Worm (Caenorhabditis elegans): ENCODE measurements around the gene try-13.

The try-13 gene

ce11 chrV:7414909-7415308 lies 25.0 kb upstream of the try-13 start, which contains the start of gene F18E3.12:
TSS of gene F18E3.12 (plus strand) at chrV:7414985.
- no peak for TF ChIP-seq unc-42 (tag; optimal IDR thresholded peaks at IDR 0.05)

DNA sequence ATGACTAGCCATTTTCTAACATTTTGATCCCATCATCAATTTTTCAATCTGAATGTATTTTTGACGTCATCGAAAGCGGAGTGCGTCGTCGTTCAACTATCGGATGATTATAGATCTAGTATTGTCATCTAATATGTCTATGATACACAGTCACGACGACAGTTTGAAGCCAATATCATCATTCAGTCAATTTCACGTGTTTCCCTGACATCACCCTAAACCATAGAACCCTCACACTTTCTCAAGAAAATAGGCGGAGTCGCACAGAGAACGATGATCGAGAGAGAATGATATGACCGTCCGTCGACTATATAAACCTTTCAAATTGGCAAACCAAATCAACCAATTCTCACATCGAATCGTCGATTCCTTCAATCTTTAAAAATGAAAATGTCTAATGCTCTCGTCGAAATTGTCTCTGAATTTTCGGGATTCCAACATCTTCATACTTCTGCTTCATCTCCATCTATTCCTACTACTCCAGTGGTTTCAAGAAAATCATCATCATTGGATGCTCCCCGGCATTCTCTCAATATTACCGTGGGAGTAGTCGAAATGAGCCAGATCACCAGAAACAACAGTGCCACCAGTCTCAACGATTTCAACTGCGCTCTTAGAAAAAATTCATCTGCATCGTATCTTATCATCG lies 24.0 kb upstream of the try-13 start, which contains the start of gene F18E3.13:
F18E3.13 (plus strand) TSS at position 385 of the 649 bp plus-strand sequence.
- TF ChIP-seq unc-42 (tag; optimal IDR thresholded peaks at IDR 0.05): no peak
- TF ChIP-seq nhr-11 (tag; optimal IDR thresholded peaks at IDR 0.05): no peak
- no peak for TF ChIP-seq hlh-13 (GFP tag; optimal IDR thresholded peaks at IDR 0.05)
- no peak for TF ChIP-seq ceh-30 (tag; optimal IDR thresholded peaks at IDR 0.05)
- TF ChIP-seq ceh-22 (tag; optimal IDR thresholded peaks at IDR 0.05): no peak
- TF ChIP-seq fax-1 (tag; optimal IDR thresholded peaks at IDR 0.05): no peak
- TF ChIP-seq ceh-24 (tag; optimal IDR thresholded peaks at IDR 0.05): no peak
- TF ChIP-seq ceh-2 (tag; optimal IDR thresholded peaks at IDR 0.05): no peak
- TF ChIP-seq elt-4 (tag; optimal IDR thresholded peaks at IDR 0.05): no peak
- no peak for TF ChIP-seq che-1 (tag; optimal IDR thresholded peaks at IDR 0.05)
- TF ChIP-seq C38D4.7 (GFP tag; optimal IDR thresholded peaks at IDR 0.05): no peak
- no peak for TF ChIP-seq eyg-1 (tag; optimal IDR thresholded peaks at IDR 0.05)
- TF ChIP-seq Y22D7AL.16 (tag; optimal IDR thresholded peaks at IDR 0.05): no peak
- TF ChIP-seq hlh-30 (tag; optimal IDR thresholded peaks at IDR 0.05; ENCODE audit: insufficient read depth): no peak
- TF ChIP-seq ceh-34 (tag; optimal IDR thresholded peaks at IDR 0.05): no peak
- TF ChIP-seq odd-2 (tag; optimal IDR thresholded peaks at IDR 0.05): no peak
- no peak for TF ChIP-seq ama-1 (optimal IDR thresholded peaks at IDR 0.05)
- TF ChIP-seq ceh-6 (GFP tag; optimal IDR thresholded peaks at IDR 0.05): no peak

DNA sequence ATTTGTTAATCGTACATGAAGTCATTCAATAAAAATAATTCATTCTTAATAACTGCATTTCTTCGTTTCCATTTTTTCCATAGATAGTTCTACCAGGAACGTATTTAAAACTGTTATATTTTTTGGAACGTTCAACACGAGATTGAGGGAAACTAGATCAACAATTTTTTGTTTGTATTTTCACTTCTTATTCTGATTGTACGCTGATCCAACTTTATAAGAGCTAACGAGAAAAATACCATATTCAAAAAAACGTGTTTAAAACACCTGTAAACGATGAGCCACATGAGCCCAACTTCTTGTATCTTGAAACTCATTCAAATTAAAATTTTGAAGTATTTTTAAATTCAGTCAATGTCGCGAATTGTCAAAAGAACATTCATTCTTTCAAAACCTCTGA lies 23.3 kb upstream of the try-13 start:
- TF ChIP-seq ceh-19 (GFP tag; optimal IDR thresholded peaks at IDR 0.05): no peak
- no peak for TF ChIP-seq T23F11.4 (GFP tag; optimal IDR thresholded peaks at IDR 0.05)
- no peak for TF ChIP-seq unc-42 (tag; optimal IDR thresholded peaks at IDR 0.05)

DNA sequence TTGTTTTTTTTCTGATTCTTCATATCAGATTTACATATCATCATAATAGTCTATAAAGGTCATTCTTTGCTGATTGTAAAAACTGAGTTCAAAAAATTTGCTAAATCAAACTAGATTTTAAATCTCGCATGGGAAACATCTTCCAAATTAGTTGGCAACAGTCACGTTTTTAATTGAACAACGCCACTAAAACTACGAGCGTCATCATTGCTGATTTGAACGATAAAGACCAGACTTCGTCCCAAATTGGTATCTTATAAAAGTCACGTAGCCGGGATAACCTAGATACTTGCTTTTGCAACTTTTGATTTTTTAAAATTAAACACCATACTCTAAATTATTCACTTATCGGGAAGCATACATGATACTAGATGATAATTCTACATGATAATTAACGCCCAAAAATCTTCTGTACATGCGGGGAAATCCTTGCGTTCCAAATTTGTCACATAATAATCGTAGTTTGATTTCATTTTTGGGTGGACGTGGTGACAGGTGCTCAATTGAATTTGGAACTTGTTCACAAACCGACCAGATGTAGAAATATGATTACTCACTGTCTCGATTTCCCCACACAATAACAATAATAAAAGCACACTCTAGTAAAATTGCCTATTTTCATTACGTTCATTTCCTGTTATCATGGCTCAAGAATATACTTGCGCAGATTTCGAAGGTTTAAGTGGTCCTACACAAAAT lies 22.7 kb upstream of the try-13 start, which contains the start of gene srw-67:
srw-67 (plus strand) TSS at position 643 of the 699 bp plus-strand sequence.
- no peak for TF ChIP-seq npax-4 (tag; optimal IDR thresholded peaks at IDR 0.05)
- TF ChIP-seq K02D7.2 (tag; optimal IDR thresholded peaks at IDR 0.05): no peak
- no peak for TF ChIP-seq ceh-31 (tag; optimal IDR thresholded peaks at IDR 0.05)
- no peak for TF ChIP-seq fax-1 (tag; optimal IDR thresholded peaks at IDR 0.05)
- TF ChIP-seq dve-1 (tag; optimal IDR thresholded peaks at IDR 0.05): no peak
- no peak for TF ChIP-seq nhr-11 (tag; optimal IDR thresholded peaks at IDR 0.05)
- TF ChIP-seq ahr-1 (tag; optimal IDR thresholded peaks at IDR 0.05): no peak
- TF ChIP-seq tbx-2 (tag; optimal IDR thresholded peaks at IDR 0.05): no peak
- TF ChIP-seq ztf-16 (tag; optimal IDR thresholded peaks at IDR 0.05): no peak
- TF ChIP-seq ceh-48 (tag; optimal IDR thresholded peaks at IDR 0.05): no peak
- no peak for TF ChIP-seq unc-3 (GFP tag; conservative IDR thresholded peaks at IDR 0.05)
- no peak for TF ChIP-seq unc-3 (tag; optimal IDR thresholded peaks at IDR 0.05)
- TF ChIP-seq ref-2 (tag; optimal IDR thresholded peaks at IDR 0.05): no peak
- TF ChIP-seq ceh-30 (tag; optimal IDR thresholded peaks at IDR 0.05): no peak
- TF ChIP-seq C38D4.7 (GFP tag; optimal IDR thresholded peaks at IDR 0.05): no peak
- TF ChIP-seq ceh-14 (tag; optimal IDR thresholded peaks at IDR 0.05): no peak
- TF ChIP-seq pha-2 (tag; optimal IDR thresholded peaks at IDR 0.05): no peak
- TF ChIP-seq elt-2 (tag; optimal IDR thresholded peaks at IDR 0.05): no peak
- no peak for TF ChIP-seq hlh-8 (tag; optimal IDR thresholded peaks at IDR 0.05)
